Worm (Caenorhabditis elegans) whole organism, L4 larva: ENCODE data around the gene irld-18.
A peak's percentile ranks its signal among the peaks of the same experiment; 100 is the strongest.

Source experiments
- F10B5.3 ChIP-seq: sonication (generic microtip); optimal IDR thresholded peaks from 2 replicates; lab custom pipeline; 2016; ENCODE audit warnings: mild to moderate bottlenecking, missing genetic modification characterization, missing compliant biosample characterization
- F26F4.8 ChIP-seq: fragments of 200-800 bp; sonication (Bioruptor generic); conservative IDR thresholded peaks from 2 replicates; pipeline ENCODE4 v1.3.6; 2022; ENCODE audit warnings: missing genetic modification characterization, missing compliant biosample characterization
- R02D3.7 ChIP-seq: fragments of 150-350 bp; sonication (generic microtip); optimal IDR thresholded peaks from 3 replicates; lab custom pipeline; 2014; ENCODE audit warnings: missing biosample characterization, missing genetic modification characterization
- Y48G9A.11 ChIP-seq: fragments of 200-800 bp; sonication (Bioruptor generic); IDR thresholded peaks from 2 replicates; pipeline ENCODE4 v1.3.6; 2022; ENCODE audit warnings: missing genetic modification reagents, missing genetic modification characterization, missing compliant biosample characterization
- ZK546.5 ChIP-seq, 2 experiments: sonication (generic microtip); optimal IDR thresholded peaks; 2 replicates each; lab custom pipeline; 2017; ENCODE audit warnings: missing biosample characterization in 2 of 2, missing genetic modification characterization in 2 of 2
- ama-1 ChIP-seq: fragments of 150-350 bp; optimal IDR thresholded peaks from 2 replicates; lab custom pipeline; 2014; ENCODE audit warnings: inconsistent platforms, mixed read lengths
- arid-1 ChIP-seq: fragments of 200-800 bp; sonication (Bioruptor generic); conservative IDR thresholded peaks from 2 replicates; pipeline ENCODE4 v1.3.6; 2022; ENCODE audit warnings: missing genetic modification reagents, missing genetic modification characterization, missing compliant biosample characterization
- attf-4 ChIP-seq: sonication (generic microtip); optimal IDR thresholded peaks from 3 replicates; lab custom pipeline; 2017; ENCODE audit warnings: missing biosample characterization, missing genetic modification characterization
- ceh-82 ChIP-seq: sonication (generic microtip); optimal IDR thresholded peaks from 2 replicates; lab custom pipeline; 2017; ENCODE audit warnings: missing biosample characterization, missing genetic modification characterization
- cey-2 ChIP-seq: sonication (generic microtip); optimal IDR thresholded peaks from 3 replicates; lab custom pipeline; 2017; ENCODE audit warnings: missing genetic modification characterization, mild to moderate bottlenecking, missing compliant biosample characterization, antibody characterized with exemption, borderline replicate concordance; ENCODE audit not compliant: insufficient read depth
- daf-12 ChIP-seq: fragments of 150-350 bp; optimal IDR thresholded peaks from 2 replicates; lab custom pipeline; 2014; ENCODE audit warnings: missing biosample characterization, missing genetic modification reagents, missing genetic modification characterization
- daf-19 ChIP-seq: fragments of 200-800 bp; sonication (Bioruptor generic); conservative IDR thresholded peaks from 2 replicates; pipeline ENCODE4 v1.3.6; 2022; ENCODE audit warnings: missing genetic modification characterization, missing compliant biosample characterization
- dmd-6 ChIP-seq: fragments of 200-800 bp; sonication (Bioruptor generic); IDR thresholded peaks from 2 replicates; pipeline ENCODE4 v1.3.6; 2022; ENCODE audit warnings: missing genetic modification reagents, missing genetic modification characterization, missing compliant biosample characterization
- dmd-9 ChIP-seq: fragments of 200-800 bp; sonication (Bioruptor generic); IDR thresholded peaks from 2 replicates; pipeline ENCODE4 v1.3.6; 2022; ENCODE audit warnings: missing genetic modification reagents, missing genetic modification characterization, missing compliant biosample characterization
- dve-1 ChIP-seq: sonication (generic microtip); optimal IDR thresholded peaks from 2 replicates; lab custom pipeline; 2017; ENCODE audit warnings: antibody characterized with exemption, mild to moderate bottlenecking, missing genetic modification characterization, missing compliant biosample characterization; ENCODE audit not compliant: insufficient read depth
- egl-27 ChIP-seq: sonication (generic microtip); optimal IDR thresholded peaks from 3 replicates; lab custom pipeline; 2017; ENCODE audit warnings: missing biosample characterization, missing genetic modification reagents, missing genetic modification characterization
- egl-43 ChIP-seq: fragments of 200-800 bp; sonication (Bioruptor generic); IDR thresholded peaks from 2 replicates; pipeline ENCODE4 v1.3.6; 2022; ENCODE audit warnings: missing genetic modification reagents, missing genetic modification characterization, missing compliant biosample characterization
- hif-1 ChIP-seq, 2 experiments: sonication (generic microtip); optimal IDR thresholded peaks; 2 replicates each; lab custom pipeline; 2016 to 2017; ENCODE audit warnings: missing compliant biosample characterization in 2 of 2, missing genetic modification characterization in 2 of 2, missing genetic modification reagents in 2 of 2, missing genotype in 2 of 2, mild to moderate bottlenecking in 1 of 2
- hlh-11 ChIP-seq: fragments of 200-800 bp; sonication (Bioruptor generic); optimal IDR thresholded peaks from 2 replicates; lab custom pipeline; 2018; ENCODE audit warnings: mild to moderate bottlenecking, missing genetic modification characterization, missing compliant biosample characterization
- hlh-30 ChIP-seq: sonication (generic microtip); optimal IDR thresholded peaks from 2 replicates; lab custom pipeline; 2017; ENCODE audit warnings: antibody characterized with exemption, mild to moderate bottlenecking, missing genetic modification characterization, missing compliant biosample characterization; ENCODE audit not compliant: insufficient read depth
- hmg-1.1 ChIP-seq: fragments of 200-800 bp; sonication (Bioruptor generic); IDR thresholded peaks from 2 replicates; pipeline ENCODE4 v1.3.6; 2022; ENCODE audit warnings: missing genetic modification reagents, missing genetic modification characterization, missing compliant biosample characterization
- jun-1 ChIP-seq: fragments of 150-350 bp; optimal IDR thresholded peaks from 2 replicates; lab custom pipeline; 2014; ENCODE audit warnings: missing biosample characterization, missing genetic modification reagents, missing genetic modification characterization
- lin-1 ChIP-seq: fragments of 200-800 bp; sonication (Bioruptor generic); IDR thresholded peaks from 2 replicates; pipeline ENCODE4 v1.3.6; 2022; ENCODE audit warnings: missing genetic modification reagents, missing genetic modification characterization, missing compliant biosample characterization
- lin-13 ChIP-seq: fragments of 150-350 bp; optimal IDR thresholded peaks from 2 replicates; lab custom pipeline; 2014; ENCODE audit warnings: missing biosample characterization, missing genetic modification reagents, missing genetic modification characterization
- lin-15B ChIP-seq: fragments of 150-350 bp; sonication (generic microtip); optimal IDR thresholded peaks from 3 replicates; lab custom pipeline; 2014; ENCODE audit warnings: missing biosample characterization, missing genetic modification characterization
- lin-29 ChIP-seq: fragments of 200-800 bp; sonication (Bioruptor generic); IDR thresholded peaks from 2 replicates; pipeline ENCODE4 v1.3.6; 2022; ENCODE audit warnings: missing genetic modification reagents, missing genetic modification characterization, missing compliant biosample characterization
- madf-5 ChIP-seq, 2 experiments: fragments of 200-800 bp; sonication (Bioruptor generic); IDR thresholded peaks; 2 replicates each; pipeline ENCODE4 v1.3.6; 2022; ENCODE audit warnings: missing compliant biosample characterization in 2 of 2, missing genetic modification characterization in 2 of 2
- madf-9 ChIP-seq: fragments of 200-800 bp; sonication (Bioruptor generic); conservative IDR thresholded peaks from 2 replicates; pipeline ENCODE4 v1.3.6; 2022; ENCODE audit warnings: missing genetic modification reagents, missing genetic modification characterization, missing compliant biosample characterization
- mdl-1 ChIP-seq, 2 experiments: fragments of 150-350 bp in 1 of 2; sonication (generic microtip) in 1 of 2; optimal IDR thresholded peaks; 2 replicates each; lab custom pipeline; 2014 to 2017; ENCODE audit warnings: missing biosample characterization in 2 of 2, missing genetic modification characterization in 2 of 2
- mdt-29 ChIP-seq: fragments of 200-800 bp; sonication (Bioruptor generic); IDR thresholded peaks from 2 replicates; pipeline ENCODE4 v1.3.6; 2022; ENCODE audit warnings: missing genetic modification reagents, missing genetic modification characterization, missing compliant biosample characterization
- mep-1 ChIP-seq: fragments of 150-350 bp; sonication (generic microtip); optimal IDR thresholded peaks from 3 replicates; lab custom pipeline; 2014; ENCODE audit warnings: missing biosample characterization, missing genetic modification characterization
- mxl-2 ChIP-seq: fragments of 200-800 bp; sonication (Bioruptor generic); conservative IDR thresholded peaks from 2 replicates; pipeline ENCODE4 v1.3.6; 2022; ENCODE audit warnings: missing genetic modification reagents, missing genetic modification characterization, missing compliant biosample characterization
- mxl-3 ChIP-seq: fragments of 200-800 bp; sonication (Bioruptor generic); optimal IDR thresholded peaks from 2 replicates; lab custom pipeline; 2018; ENCODE audit warnings: mild to moderate bottlenecking, missing genetic modification characterization, missing compliant biosample characterization
- nhr-10 ChIP-seq: fragments of 150-350 bp; optimal IDR thresholded peaks from 2 replicates; lab custom pipeline; 2014; ENCODE audit warnings: missing biosample characterization, missing genetic modification characterization
- nhr-102 ChIP-seq: sonication (generic microtip); optimal IDR thresholded peaks from 2 replicates; lab custom pipeline; 2016; ENCODE audit warnings: mild to moderate bottlenecking, missing genetic modification characterization, moderate library complexity, missing compliant biosample characterization
- nhr-11 ChIP-seq: fragments of 150-350 bp; optimal IDR thresholded peaks from 2 replicates; lab custom pipeline; 2014; ENCODE audit warnings: missing biosample characterization, missing genetic modification characterization
- nhr-25 ChIP-seq: sonication (generic microtip); optimal IDR thresholded peaks from 2 replicates; lab custom pipeline; 2017; ENCODE audit warnings: missing genetic modification characterization, mild to moderate bottlenecking, missing compliant biosample characterization, antibody characterized with exemption, moderate library complexity, borderline replicate concordance; ENCODE audit not compliant: insufficient read depth
- nhr-28 ChIP-seq: fragments of 150-350 bp; optimal IDR thresholded peaks from 2 replicates; lab custom pipeline; 2014; ENCODE audit warnings: missing biosample characterization, missing genetic modification characterization
- nhr-41 ChIP-seq: fragments of 200-800 bp; sonication (Bioruptor generic); IDR thresholded peaks from 2 replicates; pipeline ENCODE4 v1.3.6; 2022; ENCODE audit warnings: missing genetic modification reagents, missing genetic modification characterization, missing compliant biosample characterization
- nhr-48 ChIP-seq: sonication (generic microtip); optimal IDR thresholded peaks from 2 replicates; lab custom pipeline; 2016; ENCODE audit warnings: mild to moderate bottlenecking, missing genetic modification characterization, missing compliant biosample characterization
- nhr-6 ChIP-seq: fragments of 150-350 bp; optimal IDR thresholded peaks from 2 replicates; lab custom pipeline; 2014; ENCODE audit warnings: missing biosample characterization, missing genetic modification characterization
- php-3 ChIP-seq: fragments of 200-800 bp; sonication (Bioruptor generic); IDR thresholded peaks from 2 replicates; pipeline ENCODE4 v1.3.6; 2022; ENCODE audit warnings: missing genetic modification reagents, missing genetic modification characterization, missing compliant biosample characterization
- snpc-4 ChIP-seq: fragments of 150-350 bp; optimal IDR thresholded peaks from 2 replicates; lab custom pipeline; 2014; ENCODE audit warnings: missing biosample characterization, missing genetic modification characterization
- spr-1 ChIP-seq: sonication (generic microtip); optimal IDR thresholded peaks from 2 replicates; lab custom pipeline; 2016; ENCODE audit warnings: mild to moderate bottlenecking, missing genetic modification characterization, missing compliant biosample characterization
- tra-1 ChIP-seq: fragments of 200-800 bp; sonication (Bioruptor generic); IDR thresholded peaks from 2 replicates; pipeline ENCODE4 v1.3.6; 2022; ENCODE audit warnings: missing genetic modification reagents, missing genetic modification characterization, missing compliant biosample characterization
- unc-62 ChIP-seq, 3 experiments: fragments of 150-350 bp in 1 of 3; sonication (generic microtip); optimal IDR thresholded peaks in 2 of 3; peaks in 1 of 3; 1 replicate in 1 of 3; 2 replicates in 2 of 3; lab custom pipeline; 2014 to 2017; ENCODE audit warnings: missing biosample characterization in 3 of 3, missing genetic modification characterization in 3 of 3, missing genetic modification reagents in 3 of 3, missing genotype in 1 of 3
- zfp-3 ChIP-seq: fragments of 200-800 bp; sonication (Bioruptor generic); conservative IDR thresholded peaks from 2 replicates; pipeline ENCODE4 v1.3.6; 2022; ENCODE audit warnings: missing genetic modification reagents, missing genetic modification characterization, missing compliant biosample characterization
- zip-2 ChIP-seq: fragments of 150-350 bp; optimal IDR thresholded peaks from 2 replicates; lab custom pipeline; 2014; ENCODE audit warnings: missing biosample characterization, missing genetic modification characterization
- ztf-11 ChIP-seq: fragments of 150-350 bp; optimal IDR thresholded peaks from 2 replicates; lab custom pipeline; 2014; ENCODE audit warnings: missing biosample characterization, missing genetic modification characterization
- ztf-7 ChIP-seq: fragments of 150-350 bp; optimal IDR thresholded peaks from 2 replicates; lab custom pipeline; 2014; ENCODE audit warnings: missing biosample characterization, missing genetic modification characterization

The irld-18 gene

DNA sequence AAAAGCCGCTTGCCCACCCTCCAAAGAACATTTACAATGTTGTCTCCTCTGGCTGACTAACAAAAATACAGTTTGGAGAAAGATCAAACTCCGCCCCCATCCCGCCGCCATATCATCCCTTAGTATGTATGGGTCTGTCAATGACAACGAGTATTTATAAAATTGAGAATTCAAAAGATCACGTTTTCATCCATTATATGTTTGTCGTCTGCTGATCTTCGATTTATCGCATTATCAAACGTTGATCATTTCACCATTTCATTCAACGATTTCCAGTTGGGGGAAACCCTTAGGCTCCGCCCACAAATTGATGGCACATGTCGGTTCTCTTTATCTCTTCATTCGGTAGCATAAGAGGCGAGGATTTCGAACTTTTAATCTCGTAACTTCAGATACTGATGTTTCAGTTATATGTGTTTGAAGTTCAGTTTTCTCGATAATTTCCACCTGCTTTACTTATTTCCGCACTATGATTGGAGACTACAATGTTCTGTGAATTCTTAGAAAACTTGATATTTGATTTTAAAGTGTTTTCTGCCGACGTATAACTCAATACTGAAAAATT, 33.4 kb upstream of the irld-18 start:
- TF ChIP-seq ama-1 (lab: Kevin White, UChicago) (peak; percentile 11), nhr-6 (peak; percentile 11), arid-1 (GFP tag; lab: Robert Waterston, UW) (no peak), php-3 (GFP tag; lab: Robert Waterston, UW) (no peak), egl-27 (tag; lab: Kevin White, UChicago) (no peak), Y48G9A.11 (GFP tag; lab: Robert Waterston, UW) (no peak), nhr-48 (tag; lab: Kevin White, UChicago) (peak; percentile 58), mdt-29 (GFP tag; lab: Robert Waterston, UW) (no peak), F10B5.3 (no peak), zip-2 (tag; lab: Kevin White, UChicago) (no peak), dmd-6 (peak; percentile 68), jun-1 (tag; lab: Kevin White, UChicago) (no peak), dve-1 (tag; lab: Kevin White, UChicago) (peak; percentile 67), lin-29 (GFP tag; lab: Robert Waterston, UW) (no peak), madf-9 (GFP tag; lab: Robert Waterston, UW) (no peak), nhr-10 (tag; lab: Kevin White, UChicago) (peak; percentile 46), lin-1 (GFP tag; lab: Robert Waterston, UW) (no peak), mxl-2 (GFP tag; lab: Robert Waterston, UW) (no peak), mep-1 (tag; lab: Kevin White, UChicago) (peak; percentile 7), ZK546.5 (tag; optimal IDR thresholded peaks at IDR 0.05; lab: Kevin White, UChicago) (no peak), mdl-1 (tag; optimal IDR thresholded peaks at IDR 0.05; lab: Kevin White, UChicago) (peak in 1 of 2 experiments; percentile 77), hlh-30 (tag; lab: Kevin White, UChicago) (peak; percentile 67), lin-13 (GFP tag; lab: Kevin White, UChicago) (no peak), daf-19 (GFP tag; lab: Robert Waterston, UW) (no peak), mxl-3 (peak; percentile 61), snpc-4 (no peak), ceh-82 (no peak), egl-43 (GFP tag; lab: Robert Waterston, UW) (no peak), F26F4.8 (no peak), daf-12 (tag; lab: Kevin White, UChicago) (no peak), cey-2 (tag; lab: Kevin White, UChicago) (peak; percentile 10), lin-15B (no peak), nhr-102 (tag; lab: Kevin White, UChicago) (no peak), nhr-11 (tag; lab: Kevin White, UChicago) (peak; percentile 8), nhr-25 (tag; lab: Kevin White, UChicago) (no peak), madf-5 (GFP tag; IDR thresholded peaks at IDR 0.05; lab: Robert Waterston, UW) (no peak), spr-1 (tag; lab: Kevin White, UChicago) (no peak), hmg-1.1 (GFP tag; lab: Robert Waterston, UW) (no peak), nhr-28 (tag; lab: Kevin White, UChicago) (peak; percentile 70), R02D3.7 (no peak), unc-62 (GFP tag; optimal IDR thresholded peaks at IDR 0.05 in 1 of 2; lab: Kevin White, UChicago) (no peak), unc-62 (tag; optimal IDR thresholded peaks at IDR 0.05; lab: Kevin White, UChicago) (no peak), hif-1 (tag; optimal IDR thresholded peaks at IDR 0.05; lab: Kevin White, UChicago) (peak in 1 of 2 experiments; percentile 41), tra-1 (GFP tag; lab: Robert Waterston, UW) (0 out of 2 replicates have a peak, but pooled peaks have one; percentile 5), ztf-7 (tag; lab: Kevin White, UChicago) (no peak), zfp-3 (no peak), hlh-11 (tag; lab: Kevin White, UChicago) (peak; percentile 66), nhr-41 (GFP tag; lab: Robert Waterston, UW) (no peak), ztf-11 (no peak), attf-4 (no peak), dmd-9 (GFP tag; lab: Robert Waterston, UW) (no peak)
